Fruit fly (Drosophila melanogaster) whole organism, wandering third instar larva: ENCODE measurements around the gene CG17380.

Source experiments
- Abd-B ChIP-seq: fragments of >200 bp; optimal IDR thresholded peaks from 2 replicates; lab custom pipeline; 2017; ENCODE audit warnings: missing biosample characterization, missing genetic modification characterization
- Hr83 ChIP-seq: fragments of 200-300 bp; sonication (Bioruptor generic); optimal IDR thresholded peaks from 2 replicates; lab custom pipeline; 2016; ENCODE audit warnings: missing biosample characterization, mild to moderate bottlenecking, missing genetic modification characterization, moderate library complexity; ENCODE audit not compliant: poor library complexity, severe bottlenecking
- Sp1 ChIP-seq: fragments of 200-800 bp; sonication (Bioruptor generic); optimal IDR thresholded peaks from 3 replicates; lab custom pipeline; 2019; ENCODE audit warnings: missing biosample characterization, mild to moderate bottlenecking, missing genetic modification characterization, moderate library complexity
- psq ChIP-seq: fragments of 200-800 bp; sonication (Bioruptor generic); optimal IDR thresholded peaks from 3 replicates; lab custom pipeline; 2017; ENCODE audit warnings: missing biosample characterization, mild to moderate bottlenecking, missing genetic modification characterization, moderate library complexity

DNA sequence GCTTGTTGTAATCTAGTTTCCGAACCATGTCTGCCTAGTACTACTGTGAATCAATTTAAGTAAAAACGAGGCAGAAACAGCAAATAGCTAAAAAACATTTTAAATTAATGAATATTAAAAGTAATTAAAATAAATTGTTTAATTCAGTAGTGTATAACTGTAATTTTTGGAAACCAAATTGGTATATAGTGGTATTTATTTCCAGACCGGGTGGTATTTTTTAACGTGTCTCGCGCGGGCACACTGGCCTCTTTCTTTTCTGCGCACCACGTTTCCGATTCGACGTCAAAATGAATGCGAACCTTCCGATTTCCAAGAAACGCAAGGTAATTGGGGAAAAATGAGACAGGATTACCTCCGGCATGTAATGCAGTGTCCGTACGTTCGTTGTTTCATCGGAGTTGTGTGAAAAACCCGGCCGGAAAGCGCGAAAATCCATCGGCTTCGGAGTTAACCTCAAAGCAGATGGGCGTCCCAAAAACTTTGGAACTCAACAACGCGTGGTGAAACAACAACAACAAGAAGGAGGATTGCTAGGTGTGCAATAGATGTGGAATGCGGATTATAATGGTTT, 44.9 kb downstream of the CG17380 start, which contains the start of gene RpS3:
- TF ChIP-seq psq (no peak), Sp1 (GFP tag; lab: Kevin White, UChicago) (peak; percentile 56), Abd-B (GFP tag; lab: Kevin White, UChicago) (no peak), Hr83 (no peak)
